In the genomic region with DNA sequence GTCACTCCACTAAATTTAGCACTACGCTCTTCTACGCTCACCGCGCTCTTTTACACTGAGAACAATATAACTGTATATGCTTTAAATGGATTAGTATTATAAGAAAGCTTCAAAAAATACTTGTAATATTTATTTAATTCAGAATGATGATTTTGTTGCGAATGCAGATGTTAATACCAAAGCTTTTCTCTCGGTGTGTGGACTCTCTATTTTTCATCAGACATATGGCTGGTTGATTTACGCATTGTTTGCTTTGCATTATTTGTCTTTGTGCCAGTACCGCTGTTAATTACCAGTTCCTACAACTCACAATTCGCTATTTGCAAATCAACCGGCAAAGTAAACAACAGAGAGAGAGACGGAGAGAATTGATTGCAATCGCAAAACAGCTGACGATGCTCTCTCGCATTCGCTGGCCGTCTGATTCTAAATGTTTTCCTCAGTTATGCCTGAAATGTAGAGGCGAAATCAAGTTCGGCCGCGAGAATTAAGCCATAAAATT, we compare ENCODE assay signal across 1 fruit fly cellular context.
TF ChIP-seq lines count a peak whose summit lies in the region.

No protein-coding gene starts in this region.

TF ChIP-seq in whole organism, embryonic, 481 proteins besides CTCF, POLR2A, EP300 and RAD21 (continued from another document):
- peak; percentile 98 for TF ChIP-seq otp (GFP tag; IDR thresholded peaks at IDR 0.05; lab: Robert Waterston, UW)
- peak; percentile 97 for TF ChIP-seq CG3847 (GFP tag; IDR thresholded peaks at IDR 0.05; lab: Robert Waterston, UW)
- peak in 1 of 3 experiments; percentile 85 for TF ChIP-seq lola (GFP tag; optimal IDR thresholded peaks at IDR 0.05; lab: Kevin White, UChicago)
- TF ChIP-seq lov (optimal IDR thresholded peaks at IDR 0.05; lab: Kevin White, UChicago): no peak
- peak; percentile 97 for TF ChIP-seq lov (GFP tag; IDR thresholded peaks at IDR 0.05; lab: Robert Waterston, UW)
- peak; percentile 81 for TF ChIP-seq exex (tag; optimal IDR thresholded peaks at IDR 0.05; lab: Kevin White, UChicago)
